Worm (Caenorhabditis elegans) whole organism, L3 larva: ENCODE data around the gene F52D2.6.

ENCODE experiments used
- ceh-28 ChIP-seq: fragments of 150-350 bp; optimal IDR thresholded peaks from 2 replicates; lab custom pipeline; 2014; ENCODE audit warnings: missing biosample characterization, missing genetic modification reagents, missing genetic modification characterization
- fos-1 ChIP-seq: fragments of 150-350 bp; optimal IDR thresholded peaks from 2 replicates; lab custom pipeline; 2014; ENCODE audit warnings: missing biosample characterization, missing genetic modification characterization
- mdl-1 ChIP-seq: fragments of 150-350 bp; optimal IDR thresholded peaks from 2 replicates; lab custom pipeline; 2014; ENCODE audit warnings: missing biosample characterization, missing genetic modification characterization
- nhr-11 ChIP-seq: fragments of 150-350 bp; optimal IDR thresholded peaks from 2 replicates; lab custom pipeline; 2014; ENCODE audit warnings: missing biosample characterization, missing genetic modification characterization
- nhr-12 ChIP-seq: fragments of 150-350 bp; optimal IDR thresholded peaks from 2 replicates; lab custom pipeline; 2014; ENCODE audit warnings: missing biosample characterization, missing genetic modification characterization
- nhr-77 ChIP-seq: fragments of 150-350 bp; optimal IDR thresholded peaks from 2 replicates; lab custom pipeline; 2014; ENCODE audit warnings: missing biosample characterization, missing genetic modification characterization

- TF ChIP-seq nhr-11 (tag; lab: Kevin White, UChicago) (no peak), ceh-28 (no peak), fos-1 (tag; lab: Kevin White, UChicago) (no peak), nhr-12 (no peak), nhr-77 (no peak), mdl-1 (no peak)
These were observed 40.4 kb upstream of the F52D2.6 start for ce11 chrX:1935438-1935837.
